Worm (Caenorhabditis elegans) whole organism, early embryonic: ENCODE results near the gene W06G6.11.

ENCODE experiments used
- F13C5.2 ChIP-seq: sonication (generic microtip); optimal IDR thresholded peaks from 2 replicates; lab custom pipeline; 2017; ENCODE audit warnings: mild to moderate bottlenecking, missing genetic modification characterization, inconsistent platforms, missing compliant biosample characterization
- ceh-36 ChIP-seq: sonication (generic microtip); optimal IDR thresholded peaks from 2 replicates; lab custom pipeline; 2016; ENCODE audit warnings: missing genetic modification characterization, inconsistent platforms, missing compliant biosample characterization
- sea-1 ChIP-seq: fragments of 200-800 bp; sonication (Bioruptor generic); conservative IDR thresholded peaks from 2 replicates; pipeline ENCODE4 v1.3.6; 2022; ENCODE audit warnings: missing genetic modification characterization, missing compliant biosample characterization
- tbx-11 ChIP-seq: fragments of 200-800 bp; sonication (Bioruptor generic); IDR thresholded peaks from 2 replicates; pipeline ENCODE4 v1.3.6; 2022; ENCODE audit warnings: missing genetic modification characterization, missing compliant biosample characterization
- tra-4 ChIP-seq: sonication (generic microtip); optimal IDR thresholded peaks from 2 replicates; lab custom pipeline; 2017; ENCODE audit warnings: missing genetic modification characterization, missing compliant biosample characterization

DNA sequence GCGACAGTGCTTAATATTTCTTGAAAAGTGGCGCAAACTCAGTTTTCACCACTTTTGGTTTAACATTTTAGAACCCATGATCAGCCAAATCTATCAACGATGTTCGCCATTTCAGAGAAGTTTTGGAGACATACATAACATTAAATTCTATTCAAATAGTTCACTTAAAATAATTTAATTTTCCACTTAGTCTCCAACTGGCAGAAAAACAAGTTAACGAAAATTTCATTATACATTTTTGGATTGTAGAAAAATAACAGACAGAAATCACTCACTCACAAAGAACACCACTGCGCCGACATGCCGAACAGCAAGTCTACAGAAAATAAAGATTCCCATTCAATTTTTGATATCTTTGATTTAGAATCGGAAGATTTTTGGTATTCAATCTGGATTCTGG is 30.9 kb upstream of the W06G6.11 start, which contains the start of gene srw-44:
- TF ChIP-seq F13C5.2 (no peak), sea-1 (GFP tag; lab: Robert Waterston, UW) (no peak), tra-4 (no peak), tbx-11 (GFP tag; lab: Robert Waterston, UW) (no peak), ceh-36 (no peak)
